Fruit fly (Drosophila melanogaster) whole organism, prepupa: ENCODE results near the gene CG10116.

Experiments
- Blimp-1 ChIP-seq: fragments of 200-800 bp; sonication (Bioruptor generic); optimal IDR thresholded peaks from 3 replicates; lab custom pipeline; 2017; ENCODE audit warnings: missing biosample characterization, missing genetic modification characterization, mild to moderate bottlenecking, moderate library complexity, missing genetic modification reagents
- CG10631 ChIP-seq: fragments of 200-800 bp; sonication (Bioruptor generic); optimal IDR thresholded peaks from 2 replicates; lab custom pipeline; 2016; ENCODE audit warnings: missing biosample characterization, missing genetic modification characterization
- CG10669 ChIP-seq: fragments of 200-800 bp; sonication (Bioruptor generic); optimal IDR thresholded peaks from 3 replicates; lab custom pipeline; 2018; ENCODE audit warnings: missing biosample characterization, mild to moderate bottlenecking, missing genetic modification characterization, moderate library complexity
- CG11294 ChIP-seq: fragments of 200-800 bp; sonication (Bioruptor generic); IDR thresholded peaks from 2 replicates; pipeline ENCODE4 v1.3.6; 2022; ENCODE audit warnings: missing biosample characterization, missing genetic modification characterization
- CG11762 ChIP-seq: fragments of 200-800 bp; sonication (Bioruptor generic); optimal IDR thresholded peaks from 3 replicates; lab custom pipeline; 2016; ENCODE audit warnings: missing biosample characterization, missing genetic modification characterization; ENCODE audit not compliant: insufficient read depth
- CG11902 ChIP-seq: fragments of 200-800 bp; sonication (Bioruptor generic); optimal IDR thresholded peaks from 3 replicates; lab custom pipeline; 2016; ENCODE audit warnings: missing biosample characterization, missing genetic modification characterization
- CG15336 ChIP-seq: fragments of 200-800 bp; sonication (Bioruptor generic); IDR thresholded peaks from 2 replicates; pipeline ENCODE4 v1.3.6; 2022; ENCODE audit warnings: missing biosample characterization, missing genetic modification characterization
- CG1621 ChIP-seq: fragments of 200-800 bp; sonication (Bioruptor generic); optimal IDR thresholded peaks from 3 replicates; lab custom pipeline; 2018; ENCODE audit warnings: missing biosample characterization, mild to moderate bottlenecking, missing genetic modification characterization
- CG16779 ChIP-seq: fragments of 200-800 bp; sonication (Bioruptor generic); optimal IDR thresholded peaks from 3 replicates; lab custom pipeline; 2017; ENCODE audit warnings: missing biosample characterization, mild to moderate bottlenecking, missing genetic modification characterization
- CG3032 ChIP-seq: fragments of 200-800 bp; optimal IDR thresholded peaks from 2 replicates; lab custom pipeline; 2019; ENCODE audit warnings: missing biosample characterization, mild to moderate bottlenecking, missing genetic modification characterization, moderate library complexity
- CG31627 ChIP-seq: fragments of 200-800 bp; sonication (Bioruptor generic); optimal IDR thresholded peaks from 3 replicates; lab custom pipeline; 2016; ENCODE audit warnings: missing biosample characterization, missing genetic modification characterization
- CG32006 ChIP-seq: fragments of 200-800 bp; sonication (Bioruptor generic); optimal IDR thresholded peaks from 3 replicates; lab custom pipeline; 2017; ENCODE audit warnings: missing biosample characterization, mild to moderate bottlenecking, missing genetic modification characterization
- CG34406 ChIP-seq: fragments of 200-800 bp; sonication (Bioruptor generic); optimal IDR thresholded peaks from 3 replicates; lab custom pipeline; 2016; ENCODE audit warnings: missing biosample characterization, missing genetic modification characterization
- CG3919 ChIP-seq: fragments of 200-800 bp; sonication (Bioruptor generic); optimal IDR thresholded peaks from 3 replicates; lab custom pipeline; 2016; ENCODE audit warnings: missing biosample characterization, missing genetic modification characterization
- CG4318 ChIP-seq: fragments of 200-800 bp; sonication (Bioruptor generic); optimal IDR thresholded peaks from 3 replicates; lab custom pipeline; 2017; ENCODE audit warnings: missing biosample characterization, mild to moderate bottlenecking, missing genetic modification characterization
- CG6163 ChIP-seq: fragments of 200-800 bp; sonication (Bioruptor generic); IDR thresholded peaks from 3 replicates; pipeline ENCODE4 v1.3.6; 2022; ENCODE audit warnings: missing biosample characterization, missing genetic modification characterization
- CG6792 ChIP-seq: fragments of 200-800 bp; sonication (Bioruptor generic); optimal IDR thresholded peaks from 3 replicates; lab custom pipeline; 2016; ENCODE audit warnings: missing biosample characterization, missing genetic modification characterization
- CG6808 ChIP-seq: fragments of 200-800 bp; sonication (Bioruptor generic); optimal IDR thresholded peaks from 3 replicates; lab custom pipeline; 2017; ENCODE audit warnings: missing biosample characterization, missing genetic modification characterization, mild to moderate bottlenecking, moderate library complexity, missing genetic modification reagents
- CG6854 ChIP-seq: fragments of 200-800 bp; sonication (Bioruptor generic); optimal IDR thresholded peaks from 2 replicates; lab custom pipeline; 2017; ENCODE audit warnings: missing biosample characterization, mild to moderate bottlenecking, missing genetic modification characterization
- CG7368 ChIP-seq: fragments of 200-800 bp; sonication (Bioruptor generic); optimal IDR thresholded peaks from 3 replicates; lab custom pipeline; 2016; ENCODE audit warnings: missing biosample characterization, missing genetic modification characterization
- CG8319 ChIP-seq: fragments of 200-800 bp; sonication (Bioruptor generic); optimal IDR thresholded peaks from 3 replicates; lab custom pipeline; 2016; ENCODE audit warnings: missing biosample characterization, missing genetic modification characterization
- CG8632 ChIP-seq: fragments of 200-800 bp; sonication (Bioruptor generic); optimal IDR thresholded peaks from 3 replicates; lab custom pipeline; 2016; ENCODE audit warnings: missing biosample characterization, missing genetic modification characterization
- Eip75B ChIP-seq: fragments of 200-800 bp; sonication (Bioruptor generic); optimal IDR thresholded peaks from 3 replicates; lab custom pipeline; 2016; ENCODE audit warnings: missing biosample characterization, missing genetic modification characterization
- Eip78C ChIP-seq: fragments of 200-800 bp; sonication (Bioruptor generic); peaks from one replicate; lab custom pipeline; 2016; ENCODE audit warnings: missing biosample characterization, missing genetic modification characterization
- Eip93F ChIP-seq: fragments of 200-800 bp; sonication (Bioruptor generic); optimal IDR thresholded peaks from 2 replicates; lab custom pipeline; 2016; ENCODE audit warnings: missing biosample characterization, mild to moderate bottlenecking, missing genetic modification characterization
- Ets21C ChIP-seq: fragments of 200-800 bp; sonication (Bioruptor generic); optimal IDR thresholded peaks from 3 replicates; lab custom pipeline; 2016; ENCODE audit warnings: missing biosample characterization, missing genetic modification characterization
- Ets96B ChIP-seq: fragments of 200-800 bp; optimal IDR thresholded peaks from 2 replicates; lab custom pipeline; 2019; ENCODE audit warnings: missing biosample characterization, mild to moderate bottlenecking, missing genetic modification characterization, moderate library complexity
- Gug ChIP-seq: fragments of 200-800 bp; sonication (Bioruptor generic); IDR thresholded peaks from 2 replicates; pipeline ENCODE4 v1.3.6; 2022; ENCODE audit warnings: missing biosample characterization, missing genetic modification characterization
- Hr38 ChIP-seq: sonication (Bioruptor generic); optimal IDR thresholded peaks from 2 replicates; lab custom pipeline; 2016; ENCODE audit warnings: missing biosample characterization, missing genetic modification characterization
- Hr39 ChIP-seq: fragments of 200-800 bp; sonication (Bioruptor generic); optimal IDR thresholded peaks from 2 replicates; lab custom pipeline; 2016; ENCODE audit warnings: missing biosample characterization, missing genetic modification characterization
- Hr4 ChIP-seq: fragments of 200-800 bp; sonication (Bioruptor generic); optimal IDR thresholded peaks from 3 replicates; lab custom pipeline; 2016; ENCODE audit warnings: missing biosample characterization, missing genetic modification characterization
- Lpt ChIP-seq: fragments of 200-800 bp; sonication (Bioruptor generic); optimal IDR thresholded peaks from 3 replicates; lab custom pipeline; 2016; ENCODE audit warnings: missing biosample characterization, missing genetic modification characterization
- Met ChIP-seq: fragments of 200-800 bp; sonication (Bioruptor generic); optimal IDR thresholded peaks from 3 replicates; lab custom pipeline; 2016; ENCODE audit warnings: missing biosample characterization, missing genetic modification characterization
- OdsH ChIP-seq: fragments of 200-800 bp; sonication (Bioruptor generic); optimal IDR thresholded peaks from 3 replicates; lab custom pipeline; 2016; ENCODE audit warnings: missing biosample characterization, missing genetic modification characterization
- Smox ChIP-seq: fragments of 200-800 bp; sonication (Bioruptor generic); optimal IDR thresholded peaks from 3 replicates; lab custom pipeline; 2016; ENCODE audit warnings: missing biosample characterization, missing genetic modification characterization
- Sox14 ChIP-seq: fragments of 200-800 bp; sonication (Bioruptor generic); optimal IDR thresholded peaks from 3 replicates; lab custom pipeline; 2016; ENCODE audit warnings: missing biosample characterization, missing genetic modification characterization
- Sox15 ChIP-seq: fragments of 200-800 bp; sonication (Bioruptor generic); optimal IDR thresholded peaks from 3 replicates; lab custom pipeline; 2016; ENCODE audit warnings: missing biosample characterization, missing genetic modification characterization
- achi ChIP-seq: fragments of 200-800 bp; sonication (Bioruptor generic); optimal IDR thresholded peaks from 3 replicates; lab custom pipeline; 2016; ENCODE audit warnings: missing biosample characterization, missing genetic modification characterization
- acj6 ChIP-seq: fragments of 200-800 bp; sonication (Bioruptor generic); optimal IDR thresholded peaks from 3 replicates; lab custom pipeline; 2016; ENCODE audit warnings: missing biosample characterization, missing genetic modification characterization
- dsx ChIP-seq: fragments of 200-800 bp; optimal IDR thresholded peaks from 3 replicates; lab custom pipeline; 2019; ENCODE audit warnings: missing biosample characterization, mild to moderate bottlenecking, missing genetic modification characterization, moderate library complexity; ENCODE audit not compliant: poor library complexity, severe bottlenecking
- eg ChIP-seq: fragments of 200-800 bp; sonication (Bioruptor generic); IDR thresholded peaks from 3 replicates; pipeline ENCODE4 v1.3.6; 2022; ENCODE audit warnings: missing biosample characterization, missing genetic modification characterization
- esn ChIP-seq: fragments of 200-800 bp; sonication (Bioruptor generic); optimal IDR thresholded peaks from 2 replicates; lab custom pipeline; 2016; ENCODE audit warnings: missing biosample characterization, mild to moderate bottlenecking, missing genetic modification characterization, moderate library complexity
- fd85E ChIP-seq: fragments of 200-800 bp; sonication (Bioruptor generic); optimal IDR thresholded peaks from 3 replicates; lab custom pipeline; 2016; ENCODE audit warnings: missing biosample characterization, missing genetic modification characterization
- fkh ChIP-seq: fragments of 200-800 bp; sonication (Bioruptor generic); optimal IDR thresholded peaks from 3 replicates; lab custom pipeline; 2017; ENCODE audit warnings: missing biosample characterization, mild to moderate bottlenecking, missing genetic modification characterization, moderate library complexity
- lz ChIP-seq: fragments of 200-800 bp; sonication (Bioruptor generic); optimal IDR thresholded peaks from 3 replicates; lab custom pipeline; 2016; ENCODE audit warnings: missing biosample characterization, missing genetic modification characterization
- net ChIP-seq: fragments of 200-800 bp; sonication (Bioruptor generic); optimal IDR thresholded peaks from 3 replicates; lab custom pipeline; 2016; ENCODE audit warnings: missing biosample characterization, missing genetic modification characterization
- pdm3 ChIP-seq: fragments of 200-800 bp; sonication (Bioruptor generic); optimal IDR thresholded peaks from 3 replicates; lab custom pipeline; 2016; ENCODE audit warnings: missing biosample characterization, missing genetic modification characterization
- salr ChIP-seq, 2 experiments: fragments of 200-800 bp; sonication (Bioruptor generic); optimal IDR thresholded peaks; 3 replicates each; lab custom pipeline; 2016 to 2018; ENCODE audit warnings: missing biosample characterization in 2 of 2, missing genetic modification characterization in 2 of 2, mild to moderate bottlenecking in 1 of 2
- spab ChIP-seq: fragments of 200-800 bp; sonication (Bioruptor generic); optimal IDR thresholded peaks from 2 replicates; lab custom pipeline; 2017; ENCODE audit warnings: missing biosample characterization, mild to moderate bottlenecking, missing genetic modification characterization, missing genetic modification reagents
- svp ChIP-seq: fragments of 200-800 bp; sonication (Bioruptor generic); peaks from one replicate; lab custom pipeline; 2016; ENCODE audit warnings: missing biosample characterization, missing genetic modification characterization
- topi ChIP-seq: fragments of 200-800 bp; sonication (Bioruptor generic); optimal IDR thresholded peaks from 3 replicates; lab custom pipeline; 2016; ENCODE audit warnings: missing biosample characterization, missing genetic modification characterization
- vri ChIP-seq: fragments of 200-800 bp; sonication (Bioruptor generic); optimal IDR thresholded peaks from 3 replicates; lab custom pipeline; 2016; ENCODE audit warnings: missing biosample characterization, mild to moderate bottlenecking, missing genetic modification characterization

The CG10116 gene

dm6 chr3L:13409809-13410521 is 47.1 kb downstream of the CG10116 start:
- peak; percentile 67 for TF ChIP-seq topi
- TF ChIP-seq CG6808 (GFP tag; lab: Kevin White, UChicago): peak; percentile 39
- no peak for TF ChIP-seq fkh
- TF ChIP-seq CG10669 (GFP tag; lab: Kevin White, UChicago): peak; percentile 25
- no peak for TF ChIP-seq Gug (GFP tag; lab: Robert Waterston, UW)
- peak; percentile 49 for TF ChIP-seq Eip75B (GFP tag; lab: Kevin White, UChicago)
- peak; percentile 7 for TF ChIP-seq Sox15
- TF ChIP-seq Sox14 (GFP tag; lab: Kevin White, UChicago): peak; percentile 35
- peak; percentile 32 for TF ChIP-seq OdsH (GFP tag; lab: Kevin White, UChicago)
- TF ChIP-seq esn (GFP tag; lab: Kevin White, UChicago): peak; percentile 82
- no peak for TF ChIP-seq Lpt (GFP tag; lab: Kevin White, UChicago)
- no peak for TF ChIP-seq CG6163 (GFP tag; lab: Robert Waterston, UW)
- TF ChIP-seq CG1621 (tag; lab: Kevin White, UChicago): no peak
- TF ChIP-seq CG11294 (GFP tag; lab: Robert Waterston, UW): no peak
- TF ChIP-seq net (GFP tag; lab: Kevin White, UChicago): peak; percentile 17
- TF ChIP-seq Hr4 (GFP tag; lab: Kevin White, UChicago): no peak
- peak; percentile 18 for TF ChIP-seq CG10631 (GFP tag; lab: Kevin White, UChicago)
- peak; percentile 14 for TF ChIP-seq Ets21C (GFP tag; lab: Kevin White, UChicago)
- TF ChIP-seq CG3919 (GFP tag; lab: Kevin White, UChicago): peak; percentile 50
- peak; percentile 50 for TF ChIP-seq Hr39
- peak; percentile 66 for TF ChIP-seq CG31627
- TF ChIP-seq CG8632 (GFP tag; lab: Kevin White, UChicago): peak; percentile 29
- TF ChIP-seq CG7368 (GFP tag; lab: Kevin White, UChicago): no peak
- no peak for TF ChIP-seq CG4318 (GFP tag; lab: Kevin White, UChicago)
- TF ChIP-seq CG8319 (GFP tag; lab: Kevin White, UChicago): no peak
- TF ChIP-seq CG6792 (GFP tag; lab: Kevin White, UChicago): peak; percentile 36
- TF ChIP-seq CG16779 (tag; lab: Kevin White, UChicago): no peak
- TF ChIP-seq Hr38: no peak
- TF ChIP-seq lz (GFP tag; lab: Kevin White, UChicago): peak; percentile 50
- peak; percentile 8 for TF ChIP-seq CG6854 (GFP tag; lab: Kevin White, UChicago)
- TF ChIP-seq Eip78C: peak; percentile 87
- no peak for TF ChIP-seq dsx
- peak; percentile 29 for TF ChIP-seq acj6 (GFP tag; lab: Kevin White, UChicago)
- TF ChIP-seq CG34406 (GFP tag; lab: Kevin White, UChicago): peak; percentile 41
- TF ChIP-seq CG3032: peak; percentile 43
- peak; percentile 75 for TF ChIP-seq svp
- peak; percentile 34 for TF ChIP-seq CG11902 (GFP tag; lab: Kevin White, UChicago)
- TF ChIP-seq Smox (GFP tag; lab: Kevin White, UChicago): peak; percentile 67
- TF ChIP-seq Met (GFP tag; lab: Kevin White, UChicago): peak; percentile 62
- TF ChIP-seq Ets96B (tag; lab: Kevin White, UChicago): peak; percentile 27
- peak; percentile 43 for TF ChIP-seq pdm3
- TF ChIP-seq eg (GFP tag; lab: Robert Waterston, UW): no peak
- TF ChIP-seq CG15336 (GFP tag; lab: Robert Waterston, UW): no peak
- no peak for TF ChIP-seq salr (GFP tag; optimal IDR thresholded peaks at IDR 0.05; lab: Kevin White, UChicago)
- no peak for TF ChIP-seq vri (GFP tag; lab: Kevin White, UChicago)
- no peak for TF ChIP-seq CG11762 (GFP tag; lab: Kevin White, UChicago)
- no peak for TF ChIP-seq fd85E (GFP tag; lab: Kevin White, UChicago)
- peak; percentile 94 for TF ChIP-seq Blimp-1 (GFP tag; lab: Kevin White, UChicago)
- no peak for TF ChIP-seq Eip93F (GFP tag; lab: Kevin White, UChicago)
- no peak for TF ChIP-seq CG32006
- peak; percentile 15 for TF ChIP-seq achi (GFP tag; lab: Kevin White, UChicago)
- TF ChIP-seq spab (GFP tag; lab: Kevin White, UChicago): peak; percentile 44
